Fruit fly (Drosophila melanogaster): ENCODE data around the gene fng.

The fng gene

DNA sequence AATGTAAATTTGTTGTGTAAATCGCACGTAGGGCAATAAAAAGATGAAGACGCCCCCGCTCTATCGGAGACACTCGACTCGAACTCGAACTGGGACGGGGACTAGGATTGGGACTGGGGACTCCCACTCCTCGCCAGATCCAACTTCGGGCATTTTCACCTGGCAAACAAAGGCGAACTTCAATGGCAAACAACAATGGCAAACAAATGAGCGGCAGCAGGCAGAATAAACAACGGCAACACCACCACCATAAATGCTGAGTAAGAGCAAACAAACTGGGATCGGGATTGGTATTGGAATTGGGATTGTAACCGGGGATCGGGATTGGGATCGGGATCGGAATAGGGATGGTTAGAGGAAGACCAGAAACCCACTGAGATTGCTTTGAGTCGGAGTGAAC is 5.1 kb downstream of the fng start (continued):
- TF ChIP-seq tup (GFP tag; optimal IDR thresholded peaks at IDR 0.05) (peak; percentile 45), CG17912 (GFP tag; optimal IDR thresholded peaks at IDR 0.05) (no peak), CG4707 (GFP tag; optimal IDR thresholded peaks at IDR 0.05) (peak; percentile 27), kah (GFP tag; optimal IDR thresholded peaks at IDR 0.05) (no peak), Sry-β (GFP tag; optimal IDR thresholded peaks at IDR 0.05) (peak; percentile 33), ssp (GFP tag; IDR thresholded peaks at IDR 0.05) (no peak), CG11560 (tag; IDR thresholded peaks at IDR 0.05) (no peak), CG30431 (GFP tag; optimal IDR thresholded peaks at IDR 0.05) (peak; percentile 15), pnt (GFP tag; optimal IDR thresholded peaks at IDR 0.05) (no peak), CG9876 (GFP tag; optimal IDR thresholded peaks at IDR 0.05) (peak; percentile 55), Tbp (GFP tag; optimal IDR thresholded peaks at IDR 0.05) (no peak), CG17186 (GFP tag; optimal IDR thresholded peaks at IDR 0.05) (peak; percentile 29), CG15011 (GFP tag; optimal IDR thresholded peaks at IDR 0.05) (no peak), HLH3B (GFP tag; IDR thresholded peaks at IDR 0.05) (peak; percentile 29; the same call in 1 of the 2 replicates), zfh2 (GFP tag; optimal IDR thresholded peaks at IDR 0.05) (no peak), CG10543 (GFP tag; optimal IDR thresholded peaks at IDR 0.05) (no peak), dimm (GFP tag; IDR thresholded peaks at IDR 0.05) (no peak), chm (GFP tag; IDR thresholded peaks at IDR 0.05) (peak; percentile 40; the same call in 1 of the 2 replicates), Taf1 (GFP tag; IDR thresholded peaks at IDR 0.05) (no peak), Usf (GFP tag; optimal IDR thresholded peaks at IDR 0.05) (no peak), gem (tag; optimal IDR thresholded peaks at IDR 0.05) (peak; percentile 44), Nf-YB (GFP tag; optimal IDR thresholded peaks at IDR 0.05) (peak; percentile 6), CG6813 (GFP tag; optimal IDR thresholded peaks at IDR 0.05) (peak; percentile 70), Kr (GFP tag; optimal IDR thresholded peaks at IDR 0.05) (peak; percentile 66), Awh (GFP tag; IDR thresholded peaks at IDR 0.05) (0 out of 2 replicates have a peak, but pooled peaks have one; percentile 29), CG9727 (GFP tag; optimal IDR thresholded peaks at IDR 0.05) (peak; percentile 71), insv (GFP tag; optimal IDR thresholded peaks at IDR 0.05) (no peak), CG1832 (GFP tag; optimal IDR thresholded peaks at IDR 0.05) (no peak), fu2 (GFP tag; optimal IDR thresholded peaks at IDR 0.05) (no peak), twi (tag; optimal IDR thresholded peaks at IDR 0.05) (no peak), CG7987 (GFP tag; optimal IDR thresholded peaks at IDR 0.05) (peak; percentile 42), CG12219 (GFP tag; optimal IDR thresholded peaks at IDR 0.05) (peak; percentile 25), Mes4 (GFP tag; optimal IDR thresholded peaks at IDR 0.05) (peak; percentile 38), Bdp1 (GFP tag; optimal IDR thresholded peaks at IDR 0.05) (peak; percentile 40), Dbx (GFP tag; IDR thresholded peaks at IDR 0.05) (no peak), CG7786 (GFP tag; optimal IDR thresholded peaks at IDR 0.05) (no peak), Scr (GFP tag; IDR thresholded peaks at IDR 0.05; ENCODE audit: partially characterized antibody) (no peak), org-1 (GFP tag; optimal IDR thresholded peaks at IDR 0.05) (peak; percentile 51), CrebB (tag; optimal IDR thresholded peaks at IDR 0.05) (peak; percentile 56), pita (GFP tag; optimal IDR thresholded peaks at IDR 0.05) (no peak), MTF-1 (GFP tag; optimal IDR thresholded peaks at IDR 0.05; ENCODE audit: borderline replicate concordance) (peak; percentile 46), CG15696 (tag; optimal IDR thresholded peaks at IDR 0.05) (peak; percentile 70), pros (GFP tag; optimal IDR thresholded peaks at IDR 0.05) (no peak), Dfd (GFP tag; optimal IDR thresholded peaks at IDR 0.05) (no peak), CG14441 (GFP tag; IDR thresholded peaks at IDR 0.05) (no peak), onecut (GFP tag; IDR thresholded peaks at IDR 0.05) (peak; percentile 35; the same call in 1 of the 2 replicates), vvl (GFP tag; IDR thresholded peaks at IDR 0.05) (0 out of 2 replicates have a peak, but pooled peaks have one; percentile 32), ac (GFP tag; optimal IDR thresholded peaks at IDR 0.05) (peak; percentile 67), CG8388 (GFP tag; optimal IDR thresholded peaks at IDR 0.05) (peak; percentile 6), dm (GFP tag; optimal IDR thresholded peaks at IDR 0.05) (no peak), CG8290 (GFP tag; optimal IDR thresholded peaks at IDR 0.05) (peak; percentile 31), CG8290 (tag; optimal IDR thresholded peaks at IDR 0.05) (peak; percentile 3 to 21)

Measured in whole organism, embryonic.